Worm (Caenorhabditis elegans) whole organism, L3 larva: ENCODE measurements around the gene srh-100.
A peak's percentile ranks its signal among the peaks of the same experiment; 100 is the strongest.

Source experiments
- R02D3.7 ChIP-seq: fragments of 150-350 bp; optimal IDR thresholded peaks from 2 replicates; lab custom pipeline; 2014; ENCODE audit warnings: missing biosample characterization, missing genetic modification characterization
- aly-2 ChIP-seq: fragments of 150-350 bp; optimal IDR thresholded peaks from 2 replicates; lab custom pipeline; 2014; ENCODE audit warnings: missing biosample characterization, missing genetic modification characterization
- ama-1 ChIP-seq: fragments of 150-350 bp; optimal IDR thresholded peaks from 2 replicates; lab custom pipeline; 2018
- ceh-28 ChIP-seq: fragments of 150-350 bp; optimal IDR thresholded peaks from 2 replicates; lab custom pipeline; 2014; ENCODE audit warnings: missing biosample characterization, missing genetic modification reagents, missing genetic modification characterization
- ceh-82 ChIP-seq: fragments of 150-350 bp; optimal IDR thresholded peaks from 2 replicates; lab custom pipeline; 2014; ENCODE audit warnings: missing biosample characterization, missing genetic modification characterization
- egl-27 ChIP-seq: sonication (generic microtip); optimal IDR thresholded peaks from 4 replicates; lab custom pipeline; 2017; ENCODE audit warnings: missing biosample characterization, missing genetic modification reagents, missing genetic modification characterization
- egl-5 ChIP-seq: fragments of 150-350 bp; optimal IDR thresholded peaks from 2 replicates; lab custom pipeline; 2017; ENCODE audit warnings: missing biosample characterization, missing genetic modification reagents, missing genetic modification characterization, inconsistent platforms
- elt-1 ChIP-seq: fragments of 150-350 bp; optimal IDR thresholded peaks from 2 replicates; lab custom pipeline; 2014; ENCODE audit warnings: missing biosample characterization, missing genetic modification characterization
- elt-2 ChIP-seq: sonication (generic microtip); optimal IDR thresholded peaks from 2 replicates; lab custom pipeline; 2016; ENCODE audit warnings: missing genetic modification reagents, mild to moderate bottlenecking, missing genetic modification characterization, missing compliant biosample characterization
- elt-3 ChIP-seq, 3 experiments: fragments of 150-350 bp in 1 of 3; sonication (generic microtip) in 2 of 3; optimal IDR thresholded peaks; 2 replicates in 2 of 3; 4 replicates in 1 of 3; lab custom pipeline; 2014 to 2017; ENCODE audit warnings: missing biosample characterization in 3 of 3, missing genetic modification characterization in 3 of 3
- eor-1 ChIP-seq, 2 experiments: fragments of 150-350 bp; optimal IDR thresholded peaks; 2 replicates each; lab custom pipeline; 2014 to 2018; ENCODE audit warnings: missing biosample characterization in 2 of 2, missing genetic modification characterization in 2 of 2
- fkh-2 ChIP-seq: fragments of 150-350 bp; optimal IDR thresholded peaks from 2 replicates; lab custom pipeline; 2014; ENCODE audit warnings: missing biosample characterization, missing genetic modification reagents, missing genetic modification characterization
- fos-1 ChIP-seq: fragments of 150-350 bp; optimal IDR thresholded peaks from 2 replicates; lab custom pipeline; 2014; ENCODE audit warnings: missing biosample characterization, missing genetic modification characterization
- hmg-11 ChIP-seq: sonication (generic microtip); optimal IDR thresholded peaks from 2 replicates; lab custom pipeline; 2016; ENCODE audit warnings: missing genetic modification characterization, missing compliant biosample characterization
- jun-1 ChIP-seq: fragments of 150-350 bp; optimal IDR thresholded peaks from 2 replicates; lab custom pipeline; 2014; ENCODE audit warnings: missing biosample characterization, missing genetic modification reagents, missing genetic modification characterization
- lin-15B ChIP-seq: fragments of 150-350 bp; optimal IDR thresholded peaks from 2 replicates; lab custom pipeline; 2014; ENCODE audit warnings: missing biosample characterization, missing genetic modification characterization
- lin-39 ChIP-seq: fragments of 150-350 bp; optimal IDR thresholded peaks from 2 replicates; lab custom pipeline; 2018; ENCODE audit warnings: missing biosample characterization, missing genetic modification reagents, missing genetic modification characterization
- lsy-12 ChIP-seq: sonication (generic microtip); optimal IDR thresholded peaks from 2 replicates; lab custom pipeline; 2016; ENCODE audit warnings: mild to moderate bottlenecking, missing genetic modification characterization, missing compliant biosample characterization
- mdl-1 ChIP-seq: fragments of 150-350 bp; optimal IDR thresholded peaks from 2 replicates; lab custom pipeline; 2014; ENCODE audit warnings: missing biosample characterization, missing genetic modification characterization
- mml-1 ChIP-seq: fragments of 150-350 bp; sonication (generic microtip); optimal IDR thresholded peaks from 3 replicates; lab custom pipeline; 2014; ENCODE audit warnings: missing biosample characterization, missing genetic modification characterization
- nfya-1 ChIP-seq: sonication (generic microtip); optimal IDR thresholded peaks from 2 replicates; lab custom pipeline; 2017; ENCODE audit warnings: missing genetic modification characterization, mild to moderate bottlenecking, missing compliant biosample characterization, antibody characterized with exemption, moderate library complexity; ENCODE audit not compliant: insufficient read depth
- nhr-11 ChIP-seq: fragments of 150-350 bp; optimal IDR thresholded peaks from 2 replicates; lab custom pipeline; 2014; ENCODE audit warnings: missing biosample characterization, missing genetic modification characterization
- nhr-12 ChIP-seq: fragments of 150-350 bp; optimal IDR thresholded peaks from 2 replicates; lab custom pipeline; 2014; ENCODE audit warnings: missing biosample characterization, missing genetic modification characterization
- nhr-23 ChIP-seq: fragments of 150-350 bp; optimal IDR thresholded peaks from 2 replicates; lab custom pipeline; 2014; ENCODE audit warnings: missing biosample characterization, missing genetic modification reagents, missing genetic modification characterization
- nhr-237 ChIP-seq: fragments of 150-350 bp; optimal IDR thresholded peaks from 2 replicates; lab custom pipeline; 2014; ENCODE audit warnings: missing biosample characterization, missing genetic modification characterization
- nhr-25 ChIP-seq: sonication (generic microtip); optimal IDR thresholded peaks from 2 replicates; lab custom pipeline; 2017; ENCODE audit warnings: missing biosample characterization, missing genetic modification characterization
- nhr-28 ChIP-seq: fragments of 150-350 bp; optimal IDR thresholded peaks from 2 replicates; lab custom pipeline; 2014; ENCODE audit warnings: missing biosample characterization, missing genetic modification characterization
- nhr-43 ChIP-seq: sonication (generic microtip); optimal IDR thresholded peaks from 2 replicates; lab custom pipeline; 2016; ENCODE audit warnings: mild to moderate bottlenecking, missing genetic modification characterization, missing compliant biosample characterization; ENCODE audit not compliant: poor library complexity, severe bottlenecking
- nhr-67 ChIP-seq: fragments of 150-350 bp; optimal IDR thresholded peaks from 2 replicates; lab custom pipeline; 2014; ENCODE audit warnings: missing biosample characterization, missing genetic modification characterization
- nhr-76 ChIP-seq: fragments of 150-350 bp; sonication (generic microtip); optimal IDR thresholded peaks from 5 replicates; lab custom pipeline; 2014; ENCODE audit warnings: missing biosample characterization, missing genetic modification characterization
- nhr-77 ChIP-seq: fragments of 150-350 bp; optimal IDR thresholded peaks from 2 replicates; lab custom pipeline; 2014; ENCODE audit warnings: missing biosample characterization, missing genetic modification characterization
- pha-4 ChIP-seq: fragments of 150-350 bp; optimal IDR thresholded peaks from 2 replicates; lab custom pipeline; 2014; ENCODE audit warnings: missing biosample characterization, missing genetic modification reagents, missing genetic modification characterization
- pqm-1 ChIP-seq: fragments of 150-350 bp; optimal IDR thresholded peaks from 2 replicates; lab custom pipeline; 2017; ENCODE audit warnings: missing biosample characterization, missing genetic modification characterization, inconsistent platforms
- sea-2 ChIP-seq: fragments of 150-350 bp; sonication (generic microtip); optimal IDR thresholded peaks from 4 replicates; lab custom pipeline; 2014; ENCODE audit warnings: missing biosample characterization, missing genetic modification reagents, missing genetic modification characterization
- snpc-4 ChIP-seq: fragments of 150-350 bp; optimal IDR thresholded peaks from 2 replicates; lab custom pipeline; 2014; ENCODE audit warnings: missing biosample characterization, missing genetic modification characterization
- unc-39 ChIP-seq: sonication (generic microtip); optimal IDR thresholded peaks from 4 replicates; lab custom pipeline; 2017; ENCODE audit warnings: missing biosample characterization, missing genetic modification characterization
- unc-62 ChIP-seq: fragments of 150-350 bp; sonication (generic microtip); optimal IDR thresholded peaks from 4 replicates; lab custom pipeline; 2014; ENCODE audit warnings: missing biosample characterization, missing genetic modification reagents, missing genetic modification characterization
- zag-1 ChIP-seq: fragments of 150-350 bp; optimal IDR thresholded peaks from 2 replicates; lab custom pipeline; 2014; ENCODE audit warnings: missing biosample characterization, missing genetic modification characterization
- ztf-11 ChIP-seq: fragments of 150-350 bp; optimal IDR thresholded peaks from 2 replicates; lab custom pipeline; 2014; ENCODE audit warnings: missing biosample characterization, missing genetic modification characterization

srh-100 gene

ce11 chrII:3684487-3685067 lies 29.9 kb downstream of the srh-100 start:
- no peak for TF ChIP-seq pha-4 (tag; lab: Kevin White, UChicago)
- TF ChIP-seq elt-2 (tag; lab: Kevin White, UChicago) = peak; percentile 87
- TF ChIP-seq R02D3.7 = no peak
- TF ChIP-seq ceh-28 (tag; lab: Kevin White, UChicago) = peak; percentile 83
- peak; percentile 46 for TF ChIP-seq pqm-1 (tag; lab: Kevin White, UChicago)

ce11 chrII:3682770-3683234 lies 31.7 kb downstream of the srh-100 start, which contains the start of gene F19B10.1:
TSS of gene F19B10.1 (plus strand) at chrII:3683184.
- TF ChIP-seq fos-1 (tag; lab: Kevin White, UChicago) = no peak
- TF ChIP-seq elt-2 (tag; lab: Kevin White, UChicago) = peak; percentile 70
- no peak for TF ChIP-seq sea-2 (GFP tag; lab: Kevin White, UChicago)
- TF ChIP-seq nhr-25 = peak; percentile 85
- TF ChIP-seq nhr-77 = no peak
- TF ChIP-seq elt-1 (tag; lab: Kevin White, UChicago) = peak; percentile 44
- TF ChIP-seq eor-1 (tag; optimal IDR thresholded peaks at IDR 0.05; lab: Kevin White, UChicago) = no peak
- no peak for TF ChIP-seq egl-27 (tag; lab: Kevin White, UChicago)
- peak; percentile 45 for TF ChIP-seq lin-39
- peak; percentile 81 for TF ChIP-seq nfya-1
- TF ChIP-seq lin-15B (tag; lab: Kevin White, UChicago) = peak; percentile 65
- no peak for TF ChIP-seq nhr-76 (tag; lab: Kevin White, UChicago)
- peak; percentile 65 for TF ChIP-seq nhr-23 (tag; lab: Kevin White, UChicago)
- no peak for TF ChIP-seq nhr-12 (tag; lab: Kevin White, UChicago)
- TF ChIP-seq pha-4 (tag; lab: Kevin White, UChicago) = peak; percentile 81
- no peak for TF ChIP-seq nhr-67 (tag; lab: Kevin White, UChicago)
- no peak for TF ChIP-seq unc-39 (tag; lab: Kevin White, UChicago)
- peak; percentile 50 for TF ChIP-seq nhr-43 (tag; lab: Kevin White, UChicago)
- TF ChIP-seq unc-62 (GFP tag; lab: Kevin White, UChicago) = peak; percentile 63
- no peak for TF ChIP-seq ztf-11 (tag; lab: Kevin White, UChicago)
- no peak for TF ChIP-seq nhr-237 (tag; lab: Kevin White, UChicago)
- peak; percentile 74 for TF ChIP-seq R02D3.7
- no peak for TF ChIP-seq mml-1 (tag; lab: Kevin White, UChicago)
- TF ChIP-seq snpc-4 (tag; lab: Kevin White, UChicago) = peak; percentile 62
- peak; percentile 34 for TF ChIP-seq egl-5 (tag; lab: Kevin White, UChicago)
- TF ChIP-seq hmg-11 = no peak
- TF ChIP-seq, all 47 proteins: peak for 13

- TF ChIP-seq zag-1 (no peak), hmg-11 (no peak), aly-2 (no peak), fos-1 (tag; lab: Kevin White, UChicago) (no peak)
Observed at ce11 chrII:3681365-3682083, 33.0 kb downstream of the srh-100 start, which contains the start of gene F19B10.10. TSS of gene F19B10.10 (minus strand) at chrII:3681415.

ce11 chrII:3680366-3680765 lies 34.1 kb downstream of the srh-100 start:
- no peak for TF ChIP-seq ceh-82 (tag; lab: Kevin White, UChicago)
- no peak for TF ChIP-seq unc-62 (GFP tag; lab: Kevin White, UChicago)
- no peak for TF ChIP-seq unc-39 (tag; lab: Kevin White, UChicago)
- no peak for TF ChIP-seq mdl-1 (tag; lab: Kevin White, UChicago)
- TF ChIP-seq lsy-12 = no peak
- TF ChIP-seq nhr-43 (tag; lab: Kevin White, UChicago) = no peak
- TF ChIP-seq nhr-28 (tag; lab: Kevin White, UChicago) = no peak
- no peak for TF ChIP-seq fkh-2 (tag; lab: Kevin White, UChicago)
- no peak for TF ChIP-seq elt-3 (tag; optimal IDR thresholded peaks at IDR 0.05; lab: Kevin White, UChicago)
- TF ChIP-seq snpc-4 (tag; lab: Kevin White, UChicago) = no peak
- TF ChIP-seq sea-2 (GFP tag; lab: Kevin White, UChicago) = no peak
- TF ChIP-seq elt-2 (tag; lab: Kevin White, UChicago) = no peak
- TF ChIP-seq nhr-76 (tag; lab: Kevin White, UChicago) = no peak
- TF ChIP-seq jun-1 (tag; lab: Kevin White, UChicago) = no peak
- TF ChIP-seq mml-1 (tag; lab: Kevin White, UChicago) = no peak
- no peak for TF ChIP-seq nhr-11 (tag; lab: Kevin White, UChicago)
- TF ChIP-seq ama-1 = no peak
- TF ChIP-seq nhr-237 (tag; lab: Kevin White, UChicago) = no peak
